Worm (Caenorhabditis elegans) whole organism, L2 larva: ENCODE measurements around the gene osm-5.

Source experiments
- C34F6.9 ChIP-seq: fragments of 150-350 bp; optimal IDR thresholded peaks from 2 replicates; lab custom pipeline; 2014; ENCODE audit warnings: missing biosample characterization, missing genetic modification characterization
- F13H6.1 ChIP-seq: sonication (generic microtip); optimal IDR thresholded peaks from 2 replicates; lab custom pipeline; 2016; ENCODE audit warnings: missing genetic modification characterization, missing compliant biosample characterization
- ZK546.5 ChIP-seq: sonication (generic microtip); optimal IDR thresholded peaks from 2 replicates; lab custom pipeline; 2017; ENCODE audit warnings: missing biosample characterization, missing genetic modification characterization
- ama-1 ChIP-seq: fragments of 150-350 bp; optimal IDR thresholded peaks from 2 replicates; lab custom pipeline; 2018; ENCODE audit warnings: inconsistent platforms
- blmp-1 ChIP-seq: sonication (generic microtip); optimal IDR thresholded peaks from 2 replicates; lab custom pipeline; 2017; ENCODE audit warnings: missing genetic modification characterization, mild to moderate bottlenecking, missing compliant biosample characterization, antibody characterized with exemption, moderate library complexity; ENCODE audit not compliant: insufficient read depth
- ceh-16 ChIP-seq: fragments of 150-350 bp; optimal IDR thresholded peaks from 2 replicates; lab custom pipeline; 2014; ENCODE audit warnings: missing biosample characterization, missing genetic modification characterization
- crh-2 ChIP-seq: sonication (generic microtip); optimal IDR thresholded peaks from 2 replicates; lab custom pipeline; 2017; ENCODE audit warnings: missing biosample characterization, missing genetic modification characterization
- dmd-4 ChIP-seq: sonication (generic microtip); optimal IDR thresholded peaks from 2 replicates; lab custom pipeline; 2017; ENCODE audit warnings: missing biosample characterization, missing genetic modification characterization
- egl-27 ChIP-seq: sonication (generic microtip); optimal IDR thresholded peaks from 3 replicates; lab custom pipeline; 2017; ENCODE audit warnings: missing biosample characterization, missing genetic modification reagents, missing genetic modification characterization
- fos-1 ChIP-seq: fragments of 150-350 bp; optimal IDR thresholded peaks from 2 replicates; lab custom pipeline; 2014; ENCODE audit warnings: missing biosample characterization, missing genetic modification characterization
- gmeb-1 ChIP-seq: fragments of 150-350 bp; optimal IDR thresholded peaks from 2 replicates; lab custom pipeline; 2014; ENCODE audit warnings: missing biosample characterization, missing genetic modification characterization
- lin-11 ChIP-seq: fragments of 150-350 bp; sonication (generic microtip); optimal IDR thresholded peaks from 2 replicates; lab custom pipeline; 2014; ENCODE audit warnings: missing biosample characterization, missing genetic modification characterization, inconsistent platforms, mixed read lengths
- lin-13 ChIP-seq: fragments of 150-350 bp; optimal IDR thresholded peaks from 2 replicates; lab custom pipeline; 2014; ENCODE audit warnings: missing biosample characterization, missing genetic modification reagents, missing genetic modification characterization
- lin-39 ChIP-seq: fragments of 150-350 bp; optimal IDR thresholded peaks from 2 replicates; lab custom pipeline; 2014; ENCODE audit warnings: missing biosample characterization, missing genetic modification reagents, missing genetic modification characterization
- mab-5 ChIP-seq: fragments of 150-350 bp; optimal IDR thresholded peaks from 2 replicates; lab custom pipeline; 2014; ENCODE audit warnings: missing biosample characterization, missing genetic modification characterization
- mbf-1 ChIP-seq: sonication (generic microtip); optimal IDR thresholded peaks from 2 replicates; lab custom pipeline; 2017; ENCODE audit warnings: missing biosample characterization, missing genetic modification characterization
- mdl-1 ChIP-seq, 2 experiments: fragments of 150-350 bp in 1 of 2; sonication (generic microtip) in 1 of 2; optimal IDR thresholded peaks; 2 replicates each; lab custom pipeline; 2017; ENCODE audit warnings: missing biosample characterization in 2 of 2, missing genetic modification characterization in 2 of 2
- nhr-10 ChIP-seq: sonication (generic microtip); optimal IDR thresholded peaks from 2 replicates; lab custom pipeline; 2017; ENCODE audit warnings: missing biosample characterization, missing genetic modification characterization
- nhr-11 ChIP-seq: fragments of 150-350 bp; optimal IDR thresholded peaks from 2 replicates; lab custom pipeline; 2014; ENCODE audit warnings: missing biosample characterization, missing genetic modification characterization
- nhr-12 ChIP-seq: fragments of 150-350 bp; optimal IDR thresholded peaks from 2 replicates; lab custom pipeline; 2014; ENCODE audit warnings: missing biosample characterization, missing genetic modification characterization
- nhr-21 ChIP-seq: fragments of 150-350 bp; optimal IDR thresholded peaks from 2 replicates; lab custom pipeline; 2014; ENCODE audit warnings: missing biosample characterization, missing genetic modification characterization
- nhr-25 ChIP-seq: fragments of 150-350 bp; sonication (generic microtip); optimal IDR thresholded peaks from 3 replicates; lab custom pipeline; 2014; ENCODE audit warnings: missing biosample characterization, missing genetic modification characterization
- nhr-6 ChIP-seq: fragments of 150-350 bp; optimal IDR thresholded peaks from 2 replicates; lab custom pipeline; 2014; ENCODE audit warnings: missing biosample characterization, missing genetic modification characterization
- nhr-77 ChIP-seq: fragments of 150-350 bp; optimal IDR thresholded peaks from 2 replicates; lab custom pipeline; 2014; ENCODE audit warnings: missing biosample characterization, missing genetic modification characterization
- peb-1 ChIP-seq: fragments of 150-350 bp; optimal IDR thresholded peaks from 2 replicates; lab custom pipeline; 2014; ENCODE audit warnings: missing biosample characterization, missing genetic modification characterization
- skn-1 ChIP-seq: sonication (generic microtip); optimal IDR thresholded peaks from 2 replicates; lab custom pipeline; 2017; ENCODE audit warnings: missing biosample characterization, missing genetic modification characterization
- sma-9 ChIP-seq, 2 experiments: fragments of 150-350 bp in 1 of 2; sonication (generic microtip) in 1 of 2; optimal IDR thresholded peaks; 2 replicates each; lab custom pipeline; 2014 to 2016; ENCODE audit warnings: missing genetic modification characterization in 2 of 2, mild to moderate bottlenecking in 1 of 2, missing biosample characterization in 1 of 2, missing compliant biosample characterization in 1 of 2, missing genetic modification reagents in 1 of 2, moderate library complexity in 1 of 2
- unc-39 ChIP-seq: fragments of 150-350 bp; optimal IDR thresholded peaks from 2 replicates; lab custom pipeline; 2014; ENCODE audit warnings: missing biosample characterization, missing genetic modification characterization
- unc-55 ChIP-seq: fragments of 150-350 bp; sonication (generic microtip); optimal IDR thresholded peaks from 3 replicates; lab custom pipeline; 2014; ENCODE audit warnings: missing biosample characterization, missing genetic modification reagents, missing genetic modification characterization
- zag-1 ChIP-seq: fragments of 150-350 bp; optimal IDR thresholded peaks from 2 replicates; lab custom pipeline; 2014; ENCODE audit warnings: missing biosample characterization, missing genetic modification characterization
- ztf-11 ChIP-seq: sonication (generic microtip); optimal IDR thresholded peaks from 2 replicates; lab custom pipeline; 2017; ENCODE audit warnings: missing biosample characterization, missing genetic modification characterization

The osm-5 gene

DNA sequence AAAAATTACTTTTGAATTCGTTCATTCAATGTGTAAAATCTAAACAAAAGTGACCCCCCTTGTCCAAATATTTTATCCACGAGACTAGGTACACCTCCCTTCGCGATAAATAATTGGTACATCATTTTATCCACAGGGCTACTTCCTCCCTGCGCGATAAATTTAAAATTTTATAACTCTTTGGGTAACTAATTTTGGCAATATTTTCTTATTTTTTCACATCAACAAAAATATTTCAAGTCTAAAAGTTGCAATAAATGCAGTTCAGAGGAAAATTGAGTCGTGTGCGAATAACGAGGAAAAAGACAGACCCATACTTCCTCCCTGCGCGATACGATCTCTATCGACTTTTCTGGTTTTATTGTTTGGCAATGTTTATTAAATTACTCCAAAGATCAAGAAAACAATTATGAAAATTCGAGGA lies 12.9 kb downstream of the osm-5 start (continued):
- TF ChIP-seq zag-1 (tag; lab: Kevin White, UChicago), result peak; percentile 99
- peak; percentile 99 for TF ChIP-seq C34F6.9 (tag; lab: Kevin White, UChicago)
- TF ChIP-seq ztf-11 (tag; lab: Kevin White, UChicago), result peak; percentile 82
- TF ChIP-seq nhr-12 (tag; lab: Kevin White, UChicago), result peak; percentile 68
- TF ChIP-seq unc-39 (tag; lab: Kevin White, UChicago), result peak; percentile 91
- TF ChIP-seq skn-1, result peak; percentile 96
- TF ChIP-seq, all 48 proteins: peak for 44

DNA sequence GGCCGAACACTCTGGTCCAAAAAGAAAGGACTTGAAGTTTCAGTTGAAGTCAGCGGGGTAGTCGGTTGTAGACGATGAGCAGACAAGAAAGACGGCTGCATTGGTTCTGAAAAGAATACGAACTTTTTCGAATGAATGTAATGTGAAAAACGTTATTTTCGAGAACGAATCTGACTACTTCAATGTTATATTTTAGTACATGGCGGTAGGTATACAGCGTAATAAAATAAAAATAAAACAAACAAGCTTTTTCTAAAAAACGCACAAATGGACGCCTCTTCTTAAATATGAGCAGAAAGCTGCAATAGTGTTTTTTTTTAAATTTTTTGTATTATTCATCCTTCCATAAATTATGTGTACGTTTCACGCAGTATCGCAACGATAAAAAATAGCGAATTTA lies 15.6 kb downstream of the osm-5 start, which contains the start of gene Y41G9A.17:
TSS of gene Y41G9A.17 (minus strand) at position 101 of the 400 bp plus-strand sequence.
- no peak for TF ChIP-seq mab-5
- TF ChIP-seq lin-39, result no peak
- no peak for TF ChIP-seq dmd-4 (tag; lab: Kevin White, UChicago)
- no peak for TF ChIP-seq mbf-1 (tag; lab: Kevin White, UChicago)
- TF ChIP-seq ama-1 (lab: Kevin White, UChicago), result no peak
- TF ChIP-seq nhr-6 (tag; lab: Kevin White, UChicago), result no peak
- TF ChIP-seq sma-9 (GFP tag; optimal IDR thresholded peaks at IDR 0.05; lab: Kevin White, UChicago), result no peak
- TF ChIP-seq sma-9 (tag; optimal IDR thresholded peaks at IDR 0.05; lab: Kevin White, UChicago), result no peak
- TF ChIP-seq nhr-11, result no peak
- TF ChIP-seq nhr-25, result no peak
- TF ChIP-seq nhr-77 (tag; lab: Kevin White, UChicago), result no peak
- TF ChIP-seq crh-2 (tag; lab: Kevin White, UChicago), result no peak
- TF ChIP-seq mdl-1 (tag; optimal IDR thresholded peaks at IDR 0.05; lab: Kevin White, UChicago), result no peak
- no peak for TF ChIP-seq nhr-21
- no peak for TF ChIP-seq F13H6.1 (tag; lab: Kevin White, UChicago)

DNA sequence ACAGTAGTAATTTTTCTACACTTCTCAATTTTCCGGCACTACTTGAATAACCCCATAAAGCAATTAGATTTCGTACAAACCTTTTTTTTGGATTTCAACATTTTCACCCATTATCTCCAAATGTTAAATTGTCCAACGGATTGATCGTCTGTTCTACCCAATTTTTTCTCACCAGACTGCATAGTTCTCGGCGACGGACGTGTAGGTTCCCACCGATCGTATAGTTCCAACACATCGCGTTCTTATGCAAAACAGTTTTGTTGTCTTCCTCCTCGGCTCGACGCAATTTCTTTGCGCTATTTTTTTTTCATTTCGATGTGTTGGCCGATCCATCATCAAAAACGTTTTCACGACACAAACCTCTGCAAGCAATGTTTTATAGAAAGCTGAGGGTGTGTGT lies 19.6 kb downstream of the osm-5 start, which contains the start of gene Y41G9A.6:
TSS of gene Y41G9A.6 (minus strand) at position 101 of the 400 bp plus-strand sequence.
- no peak for TF ChIP-seq nhr-25
- no peak for TF ChIP-seq ceh-16 (tag; lab: Kevin White, UChicago)
- TF ChIP-seq fos-1 (tag; lab: Kevin White, UChicago), result no peak
- no peak for TF ChIP-seq nhr-10 (tag; lab: Kevin White, UChicago)
- TF ChIP-seq lin-11 (tag; lab: Kevin White, UChicago), result no peak
- TF ChIP-seq nhr-21, result no peak
- TF ChIP-seq zag-1 (tag; lab: Kevin White, UChicago), result no peak

- TF ChIP-seq ztf-11 (tag; lab: Kevin White, UChicago) (no peak), blmp-1 (tag; lab: Kevin White, UChicago) (no peak), peb-1 (tag; lab: Kevin White, UChicago) (no peak), lin-13 (GFP tag; lab: Kevin White, UChicago) (no peak), unc-55 (GFP tag; lab: Kevin White, UChicago) (no peak), mab-5 (no peak), nhr-11 (no peak), nhr-25 (no peak), ZK546.5 (no peak)
Measured at ce11 chrX:3009190-3009589, 25.1 kb downstream of the osm-5 start, which contains the start of gene Y48D7A.1. TSS of gene Y48D7A.1 (plus strand) at chrX:3009490.

DNA sequence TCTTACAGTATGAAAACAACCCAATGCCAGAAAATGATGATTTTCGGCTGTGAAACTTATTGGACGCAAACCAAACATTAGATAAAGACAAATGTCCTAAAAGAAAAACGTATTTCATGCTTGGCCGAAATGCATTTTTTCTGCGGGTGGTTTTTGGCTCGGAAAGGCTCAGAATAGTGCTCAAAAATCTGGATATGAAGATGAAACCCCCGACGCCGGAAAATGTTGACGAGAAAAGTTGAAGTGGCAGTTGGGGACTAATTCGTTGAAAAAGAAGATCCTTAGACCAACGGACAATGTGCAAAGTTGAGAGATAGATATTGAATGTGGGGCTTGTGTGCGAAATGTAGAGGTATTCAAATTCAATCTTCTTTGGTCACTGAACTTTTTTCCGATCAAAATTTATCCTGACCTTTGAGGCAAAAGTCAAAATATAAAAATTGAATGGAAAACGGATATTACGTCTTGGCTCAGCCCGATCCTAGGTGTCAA lies 34.5 kb downstream of the osm-5 start, which contains the start of gene flp-18:
TSS of gene flp-18 (minus strand) at position 51 of the 492 bp plus-strand sequence.
- TF ChIP-seq gmeb-1 (tag; lab: Kevin White, UChicago) (no peak), C34F6.9 (tag; lab: Kevin White, UChicago) (no peak)

DNA sequence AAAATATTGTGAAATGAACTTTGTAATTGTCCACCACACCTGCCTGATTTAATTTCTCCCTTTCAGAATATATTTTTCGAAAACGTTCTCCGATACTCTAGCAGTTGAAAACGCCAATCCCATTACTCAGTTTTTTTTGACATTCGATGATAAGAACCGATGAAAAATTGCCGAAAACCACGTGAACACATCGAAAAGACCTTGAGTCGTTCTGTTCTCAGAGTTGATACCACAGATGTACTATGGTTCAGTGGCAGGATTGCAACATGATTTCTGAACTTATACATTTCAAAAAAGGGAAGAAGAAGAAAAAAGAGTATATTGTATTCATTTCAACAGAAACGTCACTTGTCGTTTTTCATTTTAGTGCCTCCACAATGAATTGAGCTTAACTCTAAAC lies 35.9 kb downstream of the osm-5 start:
- TF ChIP-seq egl-27 (no peak), sma-9 (GFP tag; optimal IDR thresholded peaks at IDR 0.05; lab: Kevin White, UChicago) (peak; percentile 17), sma-9 (tag; optimal IDR thresholded peaks at IDR 0.05; lab: Kevin White, UChicago) (no peak)
